Worm (Caenorhabditis elegans) whole organism, young adult: ENCODE measurements around the gene vps-15.

Source experiments
- B0336.3 ChIP-seq: fragments of 200-800 bp; sonication (Bioruptor generic); IDR thresholded peaks from 2 replicates; pipeline ENCODE4 v1.3.6; 2022; ENCODE audit warnings: missing genetic modification characterization, missing compliant biosample characterization
- D2030.7 ChIP-seq: fragments of 200-800 bp; sonication (Bioruptor generic); IDR thresholded peaks from 2 replicates; pipeline ENCODE4 v1.3.6; 2022; ENCODE audit warnings: missing genetic modification reagents, missing genetic modification characterization, missing compliant biosample characterization
- F10E7.11 ChIP-seq: sonication (generic microtip); optimal IDR thresholded peaks from 2 replicates; lab custom pipeline; 2017; ENCODE audit warnings: mild to moderate bottlenecking, missing genetic modification characterization, moderate library complexity, missing compliant biosample characterization
- F52B5.7 ChIP-seq: sonication (generic microtip); optimal IDR thresholded peaks from 2 replicates; lab custom pipeline; 2016; ENCODE audit warnings: mild to moderate bottlenecking, missing genetic modification characterization, missing compliant biosample characterization
- K11D2.4 ChIP-seq: fragments of 200-800 bp; sonication (Bioruptor generic); IDR thresholded peaks from 2 replicates; pipeline ENCODE4 v1.3.6; 2022; ENCODE audit warnings: missing genetic modification reagents, missing genetic modification characterization, missing compliant biosample characterization
- T07F8.4 ChIP-seq: sonication (generic microtip); optimal IDR thresholded peaks from 2 replicates; lab custom pipeline; 2016; ENCODE audit warnings: mild to moderate bottlenecking, missing genetic modification characterization, moderate library complexity, missing compliant biosample characterization
- T26A5.8 ChIP-seq: sonication (generic microtip); optimal IDR thresholded peaks from 2 replicates; lab custom pipeline; 2016; ENCODE audit warnings: missing genetic modification characterization, missing compliant biosample characterization
- Y53F4B.3 ChIP-seq: fragments of 200-800 bp; sonication (Bioruptor generic); IDR thresholded peaks from 2 replicates; pipeline ENCODE4 v1.3.6; 2022; ENCODE audit warnings: missing genetic modification reagents, missing genetic modification characterization, missing compliant biosample characterization
- Y53G8AR.9 ChIP-seq: fragments of 200-800 bp; sonication (Bioruptor generic); conservative IDR thresholded peaks from 2 replicates; pipeline ENCODE4 v1.3.6; 2022; ENCODE audit warnings: missing genetic modification reagents, missing genetic modification characterization, missing compliant biosample characterization
- Y56A3A.18 ChIP-seq: fragments of 200-800 bp; sonication (Bioruptor generic); IDR thresholded peaks from 2 replicates; pipeline ENCODE4 v1.3.6; 2022; ENCODE audit warnings: missing genetic modification reagents, missing genetic modification characterization, missing compliant biosample characterization
- Y95B8A.8 ChIP-seq: fragments of 200-800 bp; sonication (Bioruptor generic); IDR thresholded peaks from 2 replicates; pipeline ENCODE4 v1.3.6; 2022; ENCODE audit warnings: missing genetic modification reagents, missing genetic modification characterization, missing compliant biosample characterization
- akir-1 ChIP-seq: fragments of 200-800 bp; sonication (Bioruptor generic); optimal IDR thresholded peaks from 2 replicates; lab custom pipeline; 2018; ENCODE audit warnings: mild to moderate bottlenecking, missing genetic modification characterization, moderate library complexity, missing compliant biosample characterization
- ama-1 ChIP-seq, 3 experiments: fragments of 150-350 bp in 1 of 3; sonication (generic microtip) in 2 of 3; optimal IDR thresholded peaks; 2 replicates each; lab custom pipeline; 2014 to 2018; ENCODE audit warnings: missing biosample characterization in 2 of 3, missing genetic modification characterization in 2 of 3, missing genetic modification reagents in 2 of 3
- atf-7 ChIP-seq: sonication (generic microtip); optimal IDR thresholded peaks from 2 replicates; lab custom pipeline; 2017; ENCODE audit warnings: mild to moderate bottlenecking, missing genetic modification characterization, missing compliant biosample characterization
- bed-1 ChIP-seq: fragments of 200-800 bp; sonication (Bioruptor generic); IDR thresholded peaks from 2 replicates; pipeline ENCODE4 v1.3.6; 2022; ENCODE audit warnings: missing genetic modification reagents, missing genetic modification characterization, missing compliant biosample characterization
- cebp-1 ChIP-seq, 2 experiments: fragments of 200-800 bp in 1 of 2; sonication (Bioruptor generic) in 1 of 2; sonication (generic microtip) in 1 of 2; IDR thresholded peaks in 1 of 2; optimal IDR thresholded peaks in 1 of 2; 2 replicates each; pipeline versions ENCODE4 v1.3.6 to Lab custom; 2017 to 2022; ENCODE audit warnings: missing compliant biosample characterization in 2 of 2, missing genetic modification characterization in 2 of 2, mild to moderate bottlenecking in 1 of 2, missing genetic modification reagents in 1 of 2, moderate library complexity in 1 of 2
- ceh-79 ChIP-seq: sonication (generic microtip); optimal IDR thresholded peaks from 2 replicates; lab custom pipeline; 2017; ENCODE audit warnings: mild to moderate bottlenecking, missing genetic modification characterization, missing compliant biosample characterization
- chd-7 ChIP-seq: sonication (generic microtip); optimal IDR thresholded peaks from 2 replicates; lab custom pipeline; 2016; ENCODE audit warnings: mild to moderate bottlenecking, missing genetic modification characterization, moderate library complexity, missing compliant biosample characterization
- dpff-1 ChIP-seq: sonication (generic microtip); optimal IDR thresholded peaks from 2 replicates; lab custom pipeline; 2017; ENCODE audit warnings: mild to moderate bottlenecking, missing genetic modification characterization, missing compliant biosample characterization
- hmg-20 ChIP-seq: fragments of 200-800 bp; sonication (Bioruptor generic); IDR thresholded peaks from 2 replicates; pipeline ENCODE4 v1.3.6; 2022; ENCODE audit warnings: missing genetic modification reagents, missing genetic modification characterization, missing compliant biosample characterization
- lin-54 ChIP-seq: fragments of 200-800 bp; sonication (Bioruptor generic); optimal IDR thresholded peaks from 2 replicates; lab custom pipeline; 2018; ENCODE audit warnings: mild to moderate bottlenecking, missing genetic modification characterization, missing compliant biosample characterization
- lsl-1 ChIP-seq: fragments of 200-800 bp; sonication (Bioruptor generic); optimal IDR thresholded peaks from 2 replicates; lab custom pipeline; 2018; ENCODE audit warnings: mild to moderate bottlenecking, missing genetic modification characterization, moderate library complexity, missing compliant biosample characterization
- lsy-27 ChIP-seq: sonication (generic microtip); optimal IDR thresholded peaks from 2 replicates; lab custom pipeline; 2017; ENCODE audit warnings: missing genetic modification characterization, mild to moderate bottlenecking, missing compliant biosample characterization, antibody characterized with exemption, missing genotype, borderline replicate concordance; ENCODE audit not compliant: insufficient read depth
- madf-8 ChIP-seq: fragments of 200-800 bp; sonication (Bioruptor generic); conservative IDR thresholded peaks from 2 replicates; pipeline ENCODE4 v1.3.6; 2022; ENCODE audit warnings: missing genetic modification reagents, missing genetic modification characterization, missing compliant biosample characterization
- mcd-1 ChIP-seq: fragments of 200-800 bp; sonication (Bioruptor generic); IDR thresholded peaks from 2 replicates; pipeline ENCODE4 v1.3.6; 2022; ENCODE audit warnings: missing genetic modification reagents, missing genetic modification characterization, missing compliant biosample characterization
- nfyb-1 ChIP-seq: fragments of 200-800 bp; sonication (Bioruptor generic); IDR thresholded peaks from 2 replicates; pipeline ENCODE4 v1.3.6; 2022; ENCODE audit warnings: missing genetic modification reagents, missing genetic modification characterization, missing compliant biosample characterization
- nhr-120 ChIP-seq: fragments of 200-800 bp; sonication (Bioruptor generic); IDR thresholded peaks from 2 replicates; pipeline ENCODE4 v1.3.6; 2022; ENCODE audit warnings: missing genetic modification characterization, missing compliant biosample characterization
- nhr-179 ChIP-seq: sonication (generic microtip); optimal IDR thresholded peaks from 2 replicates; lab custom pipeline; 2016; ENCODE audit warnings: mild to moderate bottlenecking, missing genetic modification characterization, missing compliant biosample characterization
- pbrm-1 ChIP-seq: fragments of 200-800 bp; sonication (Bioruptor generic); IDR thresholded peaks from 2 replicates; pipeline ENCODE4 v1.3.6; 2022; ENCODE audit warnings: missing genetic modification reagents, missing genetic modification characterization, missing compliant biosample characterization
- rec-8 ChIP-seq, 2 experiments: sonication (generic microtip); optimal IDR thresholded peaks; 2 replicates each; lab custom pipeline; 2016; ENCODE audit warnings: mild to moderate bottlenecking in 2 of 2, missing genetic modification characterization in 2 of 2, missing genetic modification reagents in 2 of 2, missing genotype in 2 of 2, missing biosample characterization in 1 of 2, missing compliant biosample characterization in 1 of 2, moderate library complexity in 1 of 2
- sea-2 ChIP-seq: fragments of 200-800 bp; sonication (Bioruptor generic); IDR thresholded peaks from 2 replicates; pipeline ENCODE4 v1.3.6; 2022; ENCODE audit warnings: missing genetic modification characterization, missing compliant biosample characterization
- snpc-3.4 ChIP-seq: sonication (generic microtip); optimal IDR thresholded peaks from 2 replicates; lab custom pipeline; 2017; ENCODE audit warnings: missing genetic modification characterization, mild to moderate bottlenecking, missing compliant biosample characterization, antibody characterized with exemption, moderate library complexity, missing genotype, missing genetic modification reagents
- tbx-9 ChIP-seq: sonication (generic microtip); optimal IDR thresholded peaks from 2 replicates; lab custom pipeline; 2016; ENCODE audit warnings: borderline replicate concordance, missing genetic modification characterization, inconsistent platforms, missing compliant biosample characterization
- zim-3 ChIP-seq: sonication (generic microtip); optimal IDR thresholded peaks from 2 replicates; lab custom pipeline; 2017; ENCODE audit warnings: mild to moderate bottlenecking, missing genetic modification characterization, moderate library complexity, missing compliant biosample characterization
- ztf-25 ChIP-seq: fragments of 200-800 bp; sonication (Bioruptor generic); IDR thresholded peaks from 2 replicates; pipeline ENCODE4 v1.3.6; 2022; ENCODE audit warnings: missing genetic modification reagents, missing genetic modification characterization, missing compliant biosample characterization

The vps-15 gene

ce11 chrII:11910569-11910968 is 5.1 kb downstream of the vps-15 start:
- no peak for TF ChIP-seq ama-1 (optimal IDR thresholded peaks at IDR 0.05; lab: Kevin White, UChicago)
- TF ChIP-seq ama-1 (GFP tag; optimal IDR thresholded peaks at IDR 0.05; lab: Kevin White, UChicago) = no peak
- TF ChIP-seq nfyb-1 (GFP tag; lab: Robert Waterston, UW) = peak; percentile 61
- no peak for TF ChIP-seq Y95B8A.8 (GFP tag; lab: Robert Waterston, UW)
- no peak for TF ChIP-seq D2030.7
- no peak for TF ChIP-seq nhr-120
- TF ChIP-seq tbx-9 (tag; lab: Kevin White, UChicago) = no peak
- no peak for TF ChIP-seq F10E7.11 (tag; lab: Kevin White, UChicago)
- no peak for TF ChIP-seq T26A5.8 (tag; lab: Kevin White, UChicago)
- TF ChIP-seq, all 124 proteins: peak for 1

- TF ChIP-seq bed-1 (GFP tag; lab: Robert Waterston, UW) = no peak
- TF ChIP-seq K11D2.4 = no peak
- no peak for TF ChIP-seq cebp-1 (GFP tag; IDR thresholded peaks at IDR 0.05; lab: Robert Waterston, UW)
- TF ChIP-seq cebp-1 (tag; optimal IDR thresholded peaks at IDR 0.05; lab: Kevin White, UChicago) = no peak
- TF ChIP-seq rec-8 (tag; optimal IDR thresholded peaks at IDR 0.05; lab: Kevin White, UChicago) = no peak
- no peak for TF ChIP-seq tbx-9 (tag; lab: Kevin White, UChicago)
- no peak for TF ChIP-seq nhr-120
- no peak for TF ChIP-seq madf-8 (GFP tag; lab: Robert Waterston, UW)
- no peak for TF ChIP-seq nhr-179 (tag; lab: Kevin White, UChicago)
- TF ChIP-seq F10E7.11 (tag; lab: Kevin White, UChicago) = no peak
- TF ChIP-seq lin-54 (GFP tag; lab: Kevin White, UChicago) = no peak
- no peak for TF ChIP-seq T07F8.4 (tag; lab: Kevin White, UChicago)
- TF ChIP-seq mcd-1 (GFP tag; lab: Robert Waterston, UW) = no peak
- no peak for TF ChIP-seq pbrm-1 (GFP tag; lab: Robert Waterston, UW)
These were observed 9.4 kb downstream of the vps-15 start, which contains the start of gene ZK930.4 for ce11 chrII:11906217-11906616. Gene ZK930.4 (plus strand): TSS chrII:11906517.

ce11 chrII:11905023-11905422 is 10.6 kb downstream of the vps-15 start:
- TF ChIP-seq Y56A3A.18 = no peak
- TF ChIP-seq ztf-25 (GFP tag; lab: Robert Waterston, UW) = no peak
- TF ChIP-seq Y53F4B.3 = no peak
- no peak for TF ChIP-seq lsy-27
- no peak for TF ChIP-seq sea-2 (GFP tag; lab: Robert Waterston, UW)
- TF ChIP-seq F52B5.7 (tag; lab: Kevin White, UChicago) = no peak
- no peak for TF ChIP-seq lin-54 (GFP tag; lab: Kevin White, UChicago)
- TF ChIP-seq lsl-1 = no peak
- TF ChIP-seq atf-7 (tag; lab: Kevin White, UChicago) = no peak
- no peak for TF ChIP-seq hmg-20 (GFP tag; lab: Robert Waterston, UW)
- TF ChIP-seq akir-1 (GFP tag; lab: Kevin White, UChicago) = no peak
- TF ChIP-seq ceh-79 (tag; lab: Kevin White, UChicago) = no peak
- no peak for TF ChIP-seq B0336.3
- TF ChIP-seq snpc-3.4 (tag; lab: Kevin White, UChicago) = no peak
- no peak for TF ChIP-seq zim-3 (tag; lab: Kevin White, UChicago)
- TF ChIP-seq chd-7 (tag; lab: Kevin White, UChicago) = no peak
- no peak for TF ChIP-seq dpff-1 (tag; lab: Kevin White, UChicago)
- TF ChIP-seq K11D2.4 = no peak
- TF ChIP-seq F10E7.11 (tag; lab: Kevin White, UChicago) = no peak
- no peak for TF ChIP-seq Y53G8AR.9 (GFP tag; lab: Robert Waterston, UW)
- TF ChIP-seq, all 124 proteins: peak for 0
